Worm (Caenorhabditis elegans) whole organism, L4 larva: ENCODE data around the gene F38E1.10.

Experiments used
- ama-1 ChIP-seq: fragments of 150-350 bp; optimal IDR thresholded peaks from 2 replicates; lab custom pipeline; 2014; ENCODE audit warnings: inconsistent platforms, mixed read lengths
- ceh-62 ChIP-seq: sonication (generic microtip); optimal IDR thresholded peaks from 2 replicates; lab custom pipeline; 2017; ENCODE audit warnings: missing biosample characterization, missing genetic modification characterization
- ces-1 ChIP-seq: fragments of 150-350 bp; sonication (generic microtip); optimal IDR thresholded peaks from 4 replicates; lab custom pipeline; 2014; ENCODE audit warnings: missing biosample characterization, missing genetic modification reagents, missing genetic modification characterization
- dpl-1 ChIP-seq: fragments of 150-350 bp; optimal IDR thresholded peaks from 2 replicates; lab custom pipeline; 2014; ENCODE audit warnings: missing biosample characterization, missing genetic modification reagents, missing genetic modification characterization
- egl-27 ChIP-seq: sonication (generic microtip); optimal IDR thresholded peaks from 3 replicates; lab custom pipeline; 2017; ENCODE audit warnings: missing biosample characterization, missing genetic modification reagents, missing genetic modification characterization
- fkh-10 ChIP-seq: fragments of 150-350 bp; optimal IDR thresholded peaks from 2 replicates; lab custom pipeline; 2014; ENCODE audit warnings: missing biosample characterization, missing genetic modification reagents, missing genetic modification characterization
- lin-13 ChIP-seq: fragments of 150-350 bp; optimal IDR thresholded peaks from 2 replicates; lab custom pipeline; 2014; ENCODE audit warnings: missing biosample characterization, missing genetic modification reagents, missing genetic modification characterization
- lir-3 ChIP-seq: sonication (generic microtip); optimal IDR thresholded peaks from 2 replicates; lab custom pipeline; 2016; ENCODE audit warnings: mild to moderate bottlenecking, missing genetic modification characterization, missing compliant biosample characterization
- madf-9 ChIP-seq: fragments of 200-800 bp; sonication (Bioruptor generic); conservative IDR thresholded peaks from 2 replicates; pipeline ENCODE4 v1.3.6; 2022; ENCODE audit warnings: missing genetic modification reagents, missing genetic modification characterization, missing compliant biosample characterization
- nhr-76 ChIP-seq: fragments of 150-350 bp; optimal IDR thresholded peaks from 2 replicates; lab custom pipeline; 2014; ENCODE audit warnings: missing biosample characterization, missing genetic modification characterization
- snpc-4 ChIP-seq: fragments of 150-350 bp; optimal IDR thresholded peaks from 2 replicates; lab custom pipeline; 2014; ENCODE audit warnings: missing biosample characterization, missing genetic modification characterization
- zag-1 ChIP-seq: fragments of 150-350 bp; optimal IDR thresholded peaks from 2 replicates; lab custom pipeline; 2014; ENCODE audit warnings: missing biosample characterization, missing genetic modification characterization
- zip-2 ChIP-seq: fragments of 150-350 bp; optimal IDR thresholded peaks from 2 replicates; lab custom pipeline; 2014; ENCODE audit warnings: missing biosample characterization, missing genetic modification characterization

- TF ChIP-seq ama-1 (lab: Kevin White, UChicago) (no peak), nhr-76 (tag; lab: Kevin White, UChicago) (no peak), ceh-62 (tag; lab: Kevin White, UChicago) (no peak), madf-9 (GFP tag; lab: Robert Waterston, UW) (no peak), egl-27 (tag; lab: Kevin White, UChicago) (no peak), lin-13 (GFP tag; lab: Kevin White, UChicago) (no peak), snpc-4 (tag; lab: Kevin White, UChicago) (no peak), dpl-1 (GFP tag; lab: Kevin White, UChicago) (no peak), zag-1 (tag; lab: Kevin White, UChicago) (no peak), ces-1 (GFP tag; lab: Kevin White, UChicago) (no peak), lir-3 (tag; lab: Kevin White, UChicago) (no peak), fkh-10 (GFP tag; lab: Kevin White, UChicago) (no peak), zip-2 (tag; lab: Kevin White, UChicago) (no peak)
These were observed 8.4 kb upstream of the F38E1.10 start, which contains the start of gene F52E1.14 for ce11 chrV:8383716-8384115.
